Fruit fly (Drosophila melanogaster) whole organism, pupa: ENCODE data around the gene CheA29a.

Source experiments
- CG12605 ChIP-seq: fragments of 200-800 bp; sonication (Bioruptor generic); IDR thresholded peaks from 2 replicates; pipeline ENCODE4 v1.3.6; 2022; ENCODE audit warnings: missing biosample characterization, missing genetic modification characterization
- CG13204 ChIP-seq: fragments of 200-800 bp; sonication (Bioruptor generic); optimal IDR thresholded peaks from 2 replicates; lab custom pipeline; 2018; ENCODE audit warnings: missing biosample characterization, mild to moderate bottlenecking, missing genetic modification characterization, moderate library complexity
- CG14655 ChIP-seq: fragments of 200-800 bp; sonication (Bioruptor generic); optimal IDR thresholded peaks from 3 replicates; lab custom pipeline; 2017; ENCODE audit warnings: mild to moderate bottlenecking, missing biosample characterization, missing genetic modification reagents, missing genetic modification characterization
- CG15710 ChIP-seq: fragments of 200-800 bp; sonication (Bioruptor generic); optimal IDR thresholded peaks from 2 replicates; lab custom pipeline; 2018; ENCODE audit warnings: missing biosample characterization, mild to moderate bottlenecking, missing genetic modification characterization, moderate library complexity
- CG17806 ChIP-seq: fragments of 200-800 bp; sonication (Bioruptor generic); optimal IDR thresholded peaks from 2 replicates; lab custom pipeline; 2018; ENCODE audit warnings: missing biosample characterization, mild to moderate bottlenecking, missing genetic modification characterization, moderate library complexity
- CG32121 ChIP-seq: fragments of 200-800 bp; sonication (Bioruptor generic); IDR thresholded peaks from 2 replicates; pipeline ENCODE4 v1.3.6; 2022; ENCODE audit warnings: missing biosample characterization, missing genetic modification characterization
- CG34367 ChIP-seq: fragments of 200-800 bp; sonication (Bioruptor generic); optimal IDR thresholded peaks from 2 replicates; lab custom pipeline; 2018; ENCODE audit warnings: missing biosample characterization, mild to moderate bottlenecking, missing genetic modification characterization
- CG4496 ChIP-seq: fragments of 200-800 bp; sonication (Bioruptor generic); IDR thresholded peaks from 3 replicates; pipeline ENCODE4 v1.3.6; 2022; ENCODE audit warnings: missing biosample characterization, missing genetic modification characterization
- CG8159 ChIP-seq: fragments of 200-800 bp; sonication (Bioruptor generic); optimal IDR thresholded peaks from 3 replicates; lab custom pipeline; 2018; ENCODE audit warnings: missing biosample characterization, mild to moderate bottlenecking, missing genetic modification characterization, moderate library complexity
- CG8301 ChIP-seq: fragments of 200-800 bp; sonication (Bioruptor generic); optimal IDR thresholded peaks from 2 replicates; lab custom pipeline; 2018; ENCODE audit warnings: missing biosample characterization, mild to moderate bottlenecking, missing genetic modification characterization
- D1 ChIP-seq: fragments of 200-800 bp; sonication (Bioruptor generic); optimal IDR thresholded peaks from 2 replicates; lab custom pipeline; 2018; ENCODE audit warnings: missing biosample characterization, mild to moderate bottlenecking, missing genetic modification characterization, moderate library complexity
- EcR ChIP-seq: fragments of 200-800 bp; sonication (Bioruptor generic); optimal IDR thresholded peaks from 3 replicates; lab custom pipeline; 2019; ENCODE audit warnings: missing biosample characterization, missing genetic modification characterization, mild to moderate bottlenecking, moderate library complexity, missing genetic modification reagents
- Ets98B ChIP-seq: fragments of 200-800 bp; sonication (Bioruptor generic); IDR thresholded peaks from 2 replicates; pipeline ENCODE4 v1.3.6; 2022; ENCODE audit warnings: missing biosample characterization, missing genetic modification characterization
- Pif1A ChIP-seq: fragments of 200-800 bp; sonication (Bioruptor generic); optimal IDR thresholded peaks from 3 replicates; lab custom pipeline; 2016; ENCODE audit warnings: missing biosample characterization, missing genetic modification characterization
- Pif1B ChIP-seq: fragments of 200-800 bp; sonication (Bioruptor generic); optimal IDR thresholded peaks from 3 replicates; lab custom pipeline; 2016; ENCODE audit warnings: missing biosample characterization, missing genetic modification characterization
- Snoo ChIP-seq: fragments of 200-800 bp; sonication (Bioruptor generic); optimal IDR thresholded peaks from 3 replicates; lab custom pipeline; 2017; ENCODE audit warnings: missing biosample characterization, mild to moderate bottlenecking, missing genetic modification characterization, inconsistent platforms
- fd96Ca ChIP-seq: fragments of 200-800 bp; sonication (Bioruptor generic); IDR thresholded peaks from 3 replicates; pipeline ENCODE4 v1.3.6; 2022; ENCODE audit warnings: missing biosample characterization, missing genetic modification characterization
- gl ChIP-seq: fragments of 200-800 bp; sonication (Bioruptor generic); optimal IDR thresholded peaks from 2 replicates; lab custom pipeline; 2018; ENCODE audit warnings: missing biosample characterization, mild to moderate bottlenecking, missing genetic modification characterization
- rn ChIP-seq: fragments of 200-800 bp; sonication (Bioruptor generic); IDR thresholded peaks from 2 replicates; pipeline ENCODE4 v1.3.6; 2022; ENCODE audit warnings: missing biosample characterization, missing genetic modification characterization

CheA29a gene

DNA sequence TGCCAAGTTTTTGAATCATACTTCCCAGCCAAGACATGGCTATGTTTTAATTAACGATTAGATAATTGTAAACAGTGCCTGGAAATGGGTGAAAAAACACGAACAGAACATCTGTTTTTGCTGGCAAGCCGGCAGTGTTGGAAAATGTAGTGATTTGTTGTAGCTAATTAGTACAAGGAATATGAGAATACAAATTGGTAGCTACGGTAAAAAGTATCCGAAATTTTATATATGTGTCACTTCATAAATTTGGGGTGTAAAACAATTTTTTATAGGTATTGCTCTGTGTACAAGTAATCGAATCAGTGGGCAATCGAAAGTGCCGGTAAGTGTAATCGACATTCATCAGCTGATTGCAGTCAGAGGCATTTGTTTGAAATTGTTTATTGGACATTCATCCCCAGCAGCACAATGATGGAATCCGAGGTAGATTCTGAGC lies 40.1 kb downstream of the CheA29a start, which contains the start of the genes mRpL51 and Uba4:
mRpL51 (minus strand) TSS at position 125 of the 439 bp plus-strand sequence.
Uba4 (plus strand) TSS at position 156 of the 439 bp plus-strand sequence.
- peak; percentile 9 for TF ChIP-seq CG17806
- no peak for TF ChIP-seq CG8301 (tag; lab: Kevin White, UChicago)
- TF ChIP-seq EcR (GFP tag; lab: Kevin White, UChicago), result no peak
- no peak for TF ChIP-seq CG8159 (tag; lab: Kevin White, UChicago)
- TF ChIP-seq Ets98B, result no peak
- TF ChIP-seq CG15710 (tag; lab: Kevin White, UChicago), result peak; percentile 12
- TF ChIP-seq CG12605 (GFP tag; lab: Robert Waterston, UW), result no peak

DNA sequence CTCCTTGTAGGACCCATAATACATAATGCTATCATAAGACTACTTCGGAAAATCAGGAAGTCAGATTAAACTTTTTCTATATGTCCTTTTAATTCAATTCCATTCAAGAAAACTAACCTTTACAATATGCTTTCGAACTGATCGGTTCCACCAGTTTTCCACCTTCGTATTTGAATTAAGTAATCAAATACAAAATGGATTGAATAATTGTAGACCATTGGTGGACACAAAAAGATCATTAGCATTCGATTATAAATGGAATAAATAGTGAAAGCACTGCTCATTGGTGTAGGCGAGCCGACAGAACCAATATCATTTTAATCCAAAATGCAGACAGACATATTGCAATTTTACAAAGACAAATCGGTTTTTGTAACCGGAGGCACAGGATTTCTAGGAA lies 42.2 kb downstream of the CheA29a start, which contains the start of gene Sgp:
Sgp (plus strand) TSS at position 301 of the 400 bp plus-strand sequence.
- TF ChIP-seq D1, result no peak
- no peak for TF ChIP-seq Pif1A (GFP tag; lab: Kevin White, UChicago)
- no peak for TF ChIP-seq CG4496 (GFP tag; lab: Robert Waterston, UW)
- no peak for TF ChIP-seq CG17806
- TF ChIP-seq rn, result no peak
- no peak for TF ChIP-seq CG12605 (GFP tag; lab: Robert Waterston, UW)
- no peak for TF ChIP-seq Snoo (tag; lab: Kevin White, UChicago)
- TF ChIP-seq CG14655 (GFP tag; lab: Kevin White, UChicago), result no peak
- TF ChIP-seq Pif1B (GFP tag; lab: Kevin White, UChicago), result no peak
- no peak for TF ChIP-seq fd96Ca (GFP tag; lab: Robert Waterston, UW)
- no peak for TF ChIP-seq CG13204
- no peak for TF ChIP-seq CG8159 (tag; lab: Kevin White, UChicago)

DNA sequence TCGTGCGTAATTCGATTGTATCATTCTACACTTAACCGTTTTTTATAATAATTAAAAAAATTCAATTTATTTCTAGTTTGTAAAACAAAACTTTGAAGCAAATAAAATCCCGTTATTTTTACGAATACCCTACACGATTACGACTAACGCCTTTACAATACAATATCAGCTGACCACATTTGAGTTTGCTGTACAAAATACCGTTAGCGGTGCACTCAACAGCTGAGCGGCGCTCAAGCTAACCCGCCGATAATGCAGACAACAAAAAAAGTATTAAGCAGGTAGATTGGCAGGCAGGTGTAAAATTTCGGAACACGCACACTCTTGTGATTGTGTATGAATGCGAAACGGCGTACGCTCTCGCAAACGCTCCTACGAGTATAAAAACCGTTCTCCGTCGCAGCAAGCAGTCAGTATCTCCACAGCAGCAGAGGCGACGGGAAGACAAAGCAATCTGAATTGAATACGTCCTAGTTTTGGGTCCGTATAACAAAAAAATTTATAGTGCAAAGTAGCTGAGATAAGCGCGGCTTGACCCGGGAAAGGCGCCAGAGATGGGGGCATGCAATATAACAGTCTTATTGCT lies 44.7 kb downstream of the CheA29a start, which contains the start of gene Acer:
Acer (plus strand) TSS at position 210 of the 586 bp plus-strand sequence.
- TF ChIP-seq gl (tag; lab: Kevin White, UChicago) (no peak), CG13204 (no peak), CG8301 (tag; lab: Kevin White, UChicago) (no peak), CG4496 (GFP tag; lab: Robert Waterston, UW) (0 out of 3 replicates have a peak, but pooled peaks have one; percentile 19), CG12605 (GFP tag; lab: Robert Waterston, UW) (0 out of 2 replicates have a peak, but pooled peaks have one; percentile 46), EcR (GFP tag; lab: Kevin White, UChicago) (peak; percentile 1), Pif1A (GFP tag; lab: Kevin White, UChicago) (no peak), Ets98B (peak; percentile 32; the same call in 1 of the 2 replicates), CG32121 (GFP tag; lab: Robert Waterston, UW) (0 out of 2 replicates have a peak, but pooled peaks have one; percentile 16)

DNA sequence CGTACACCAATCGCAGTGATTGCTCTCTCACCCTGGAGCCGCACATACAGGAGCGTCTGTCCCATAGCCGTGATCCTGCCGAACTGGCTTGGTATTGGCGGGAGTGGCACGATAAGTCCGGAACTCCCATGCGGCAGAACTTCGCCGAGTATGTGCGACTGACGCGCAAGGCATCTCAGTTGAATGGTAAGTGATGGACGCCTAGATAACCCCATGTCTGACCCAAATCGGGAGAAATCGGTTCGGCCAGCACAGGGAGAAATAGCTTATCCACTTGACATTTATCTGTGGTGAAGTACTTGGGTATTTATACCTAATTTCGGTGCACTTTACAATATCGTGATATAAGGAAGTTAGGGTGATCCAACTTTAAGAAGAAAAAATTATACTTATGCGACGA lies 45.6 kb downstream of the CheA29a start:
- no peak for TF ChIP-seq D1

DNA sequence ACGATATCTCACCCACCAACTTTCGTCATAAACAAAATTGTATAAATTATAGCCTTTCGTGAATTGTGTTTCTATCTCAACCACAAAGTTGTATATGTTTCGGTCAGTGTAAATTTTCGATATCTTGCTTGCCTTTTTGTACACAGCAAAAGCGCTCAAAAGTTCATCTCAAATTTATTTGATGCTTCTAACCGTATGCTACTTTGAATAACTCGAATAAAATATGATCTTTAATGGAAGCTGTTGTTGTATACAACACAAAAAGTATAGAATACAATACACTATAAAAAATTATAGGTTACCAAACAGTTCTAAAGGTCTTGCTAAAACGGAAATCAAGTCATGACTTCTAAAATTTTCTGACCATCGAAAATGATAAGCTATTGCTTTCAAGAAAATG lies 47.9 kb downstream of the CheA29a start:
- TF ChIP-seq CG34367 (tag; lab: Kevin White, UChicago), result no peak
- no peak for TF ChIP-seq CG4496 (GFP tag; lab: Robert Waterston, UW)
- no peak for TF ChIP-seq Snoo (tag; lab: Kevin White, UChicago)
- TF ChIP-seq CG32121 (GFP tag; lab: Robert Waterston, UW), result no peak
